Fruit fly (Drosophila melanogaster): Measurements from ENCODE around the gene BoYb.
A peak's percentile ranks its signal among the peaks of the same experiment; 100 is the strongest.

DNA sequence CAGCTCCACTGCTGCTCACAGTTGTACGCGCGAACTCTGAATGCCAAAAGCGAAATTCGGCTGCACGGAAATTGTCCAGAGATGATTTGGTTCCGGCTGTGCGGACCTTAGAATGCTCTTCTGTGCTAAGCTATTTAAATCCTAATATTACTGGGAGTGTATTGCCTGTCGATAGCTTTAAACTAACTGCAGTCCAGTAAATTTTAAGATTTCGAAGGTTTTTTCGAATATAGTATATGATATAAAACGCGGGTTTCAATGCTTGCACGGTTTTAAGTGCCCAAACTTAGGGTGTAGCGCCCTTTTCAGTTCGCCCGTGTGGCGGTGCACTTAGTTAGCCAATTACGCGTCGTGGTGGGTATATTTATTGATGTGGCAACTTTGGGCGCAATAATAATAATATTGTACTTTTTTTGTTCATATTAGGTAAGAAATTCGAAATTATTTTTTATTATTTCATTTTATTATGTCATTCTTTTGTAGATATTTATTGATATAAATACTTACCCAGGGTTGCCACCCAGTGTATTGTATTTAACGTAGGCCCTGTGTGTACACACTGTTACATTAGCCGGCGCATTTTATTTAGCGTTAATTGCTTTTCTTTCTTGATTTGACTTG lies 22.9 kb upstream of the BoYb start, which contains the start of the genes Chro and Ssl1:
- peak; percentile 97 for TF ChIP-seq CG11696 (GFP tag; IDR thresholded peaks at IDR 0.05)
- peak; percentile 95 for TF ChIP-seq Kr (GFP tag; optimal IDR thresholded peaks at IDR 0.05)
- peak; percentile 91 for TF ChIP-seq CG9797 (GFP tag; optimal IDR thresholded peaks at IDR 0.05)
- peak; percentile 99 for TF ChIP-seq wdn (GFP tag; IDR thresholded peaks at IDR 0.05)
- peak; percentile 96 for TF ChIP-seq CG31365 (tag; optimal IDR thresholded peaks at IDR 0.05)

All from whole organism, embryonic.